Fruit fly (Drosophila melanogaster) whole organism, pupa: ENCODE results near the gene br.

Source experiments
- CG10348 ChIP-seq: fragments of 200-800 bp; sonication (Bioruptor generic); IDR thresholded peaks from 2 replicates; pipeline ENCODE4 v1.3.6; 2022; ENCODE audit warnings: missing biosample characterization, missing genetic modification characterization
- CG12605 ChIP-seq: fragments of 200-800 bp; sonication (Bioruptor generic); IDR thresholded peaks from 2 replicates; pipeline ENCODE4 v1.3.6; 2022; ENCODE audit warnings: missing biosample characterization, missing genetic modification characterization
- CG13204 ChIP-seq: fragments of 200-800 bp; sonication (Bioruptor generic); optimal IDR thresholded peaks from 2 replicates; lab custom pipeline; 2018; ENCODE audit warnings: missing biosample characterization, mild to moderate bottlenecking, missing genetic modification characterization, moderate library complexity
- CG14655 ChIP-seq: fragments of 200-800 bp; sonication (Bioruptor generic); optimal IDR thresholded peaks from 3 replicates; lab custom pipeline; 2017; ENCODE audit warnings: mild to moderate bottlenecking, missing biosample characterization, missing genetic modification reagents, missing genetic modification characterization
- CG15710 ChIP-seq: fragments of 200-800 bp; sonication (Bioruptor generic); optimal IDR thresholded peaks from 2 replicates; lab custom pipeline; 2018; ENCODE audit warnings: missing biosample characterization, mild to moderate bottlenecking, missing genetic modification characterization, moderate library complexity
- CG17806 ChIP-seq: fragments of 200-800 bp; sonication (Bioruptor generic); optimal IDR thresholded peaks from 2 replicates; lab custom pipeline; 2018; ENCODE audit warnings: missing biosample characterization, mild to moderate bottlenecking, missing genetic modification characterization, moderate library complexity
- CG32121 ChIP-seq: fragments of 200-800 bp; sonication (Bioruptor generic); IDR thresholded peaks from 2 replicates; pipeline ENCODE4 v1.3.6; 2022; ENCODE audit warnings: missing biosample characterization, missing genetic modification characterization
- CG34367 ChIP-seq: fragments of 200-800 bp; sonication (Bioruptor generic); optimal IDR thresholded peaks from 2 replicates; lab custom pipeline; 2018; ENCODE audit warnings: missing biosample characterization, mild to moderate bottlenecking, missing genetic modification characterization
- CG4496 ChIP-seq: fragments of 200-800 bp; sonication (Bioruptor generic); IDR thresholded peaks from 3 replicates; pipeline ENCODE4 v1.3.6; 2022; ENCODE audit warnings: missing biosample characterization, missing genetic modification characterization
- CG8159 ChIP-seq: fragments of 200-800 bp; sonication (Bioruptor generic); optimal IDR thresholded peaks from 3 replicates; lab custom pipeline; 2018; ENCODE audit warnings: missing biosample characterization, mild to moderate bottlenecking, missing genetic modification characterization, moderate library complexity
- CG8301 ChIP-seq: fragments of 200-800 bp; sonication (Bioruptor generic); optimal IDR thresholded peaks from 2 replicates; lab custom pipeline; 2018; ENCODE audit warnings: missing biosample characterization, mild to moderate bottlenecking, missing genetic modification characterization
- CG9948 ChIP-seq: fragments of 200-800 bp; sonication (Bioruptor generic); optimal IDR thresholded peaks from 2 replicates; lab custom pipeline; 2018; ENCODE audit warnings: missing biosample characterization, mild to moderate bottlenecking, missing genetic modification characterization, moderate library complexity
- D1 ChIP-seq: fragments of 200-800 bp; sonication (Bioruptor generic); optimal IDR thresholded peaks from 2 replicates; lab custom pipeline; 2018; ENCODE audit warnings: missing biosample characterization, mild to moderate bottlenecking, missing genetic modification characterization, moderate library complexity
- EcR ChIP-seq: fragments of 200-800 bp; sonication (Bioruptor generic); optimal IDR thresholded peaks from 3 replicates; lab custom pipeline; 2019; ENCODE audit warnings: missing biosample characterization, missing genetic modification characterization, mild to moderate bottlenecking, moderate library complexity, missing genetic modification reagents
- Ets98B ChIP-seq: fragments of 200-800 bp; sonication (Bioruptor generic); IDR thresholded peaks from 2 replicates; pipeline ENCODE4 v1.3.6; 2022; ENCODE audit warnings: missing biosample characterization, missing genetic modification characterization
- Pif1A ChIP-seq: fragments of 200-800 bp; sonication (Bioruptor generic); optimal IDR thresholded peaks from 3 replicates; lab custom pipeline; 2016; ENCODE audit warnings: missing biosample characterization, missing genetic modification characterization
- Pif1B ChIP-seq: fragments of 200-800 bp; sonication (Bioruptor generic); optimal IDR thresholded peaks from 3 replicates; lab custom pipeline; 2016; ENCODE audit warnings: missing biosample characterization, missing genetic modification characterization
- Snoo ChIP-seq: fragments of 200-800 bp; sonication (Bioruptor generic); optimal IDR thresholded peaks from 3 replicates; lab custom pipeline; 2017; ENCODE audit warnings: missing biosample characterization, mild to moderate bottlenecking, missing genetic modification characterization, inconsistent platforms
- fd96Ca ChIP-seq: fragments of 200-800 bp; sonication (Bioruptor generic); IDR thresholded peaks from 3 replicates; pipeline ENCODE4 v1.3.6; 2022; ENCODE audit warnings: missing biosample characterization, missing genetic modification characterization
- gl ChIP-seq: fragments of 200-800 bp; sonication (Bioruptor generic); optimal IDR thresholded peaks from 2 replicates; lab custom pipeline; 2018; ENCODE audit warnings: missing biosample characterization, mild to moderate bottlenecking, missing genetic modification characterization
- rn ChIP-seq: fragments of 200-800 bp; sonication (Bioruptor generic); IDR thresholded peaks from 2 replicates; pipeline ENCODE4 v1.3.6; 2022; ENCODE audit warnings: missing biosample characterization, missing genetic modification characterization

Gene br

dm6 chrX:1686305-1686704 lies 111.4 kb downstream of the br start, which contains the start of gene b6:
b6 (plus strand) TSS chrX:1686624.
- TF ChIP-seq CG34367: no peak
- TF ChIP-seq EcR (GFP tag; lab: Kevin White, UChicago): no peak
- no peak for TF ChIP-seq Ets98B (GFP tag; lab: Robert Waterston, UW)
- no peak for TF ChIP-seq D1 (tag; lab: Kevin White, UChicago)
- no peak for TF ChIP-seq CG8159 (tag; lab: Kevin White, UChicago)
- TF ChIP-seq rn (GFP tag; lab: Robert Waterston, UW): no peak
- no peak for TF ChIP-seq CG13204 (GFP tag; lab: Kevin White, UChicago)
- no peak for TF ChIP-seq gl (tag; lab: Kevin White, UChicago)
- TF ChIP-seq CG15710 (tag; lab: Kevin White, UChicago): no peak
- no peak for TF ChIP-seq CG14655
- TF ChIP-seq CG10348: no peak
- no peak for TF ChIP-seq Pif1B
- TF ChIP-seq CG12605 (GFP tag; lab: Robert Waterston, UW): no peak
- no peak for TF ChIP-seq CG8301 (tag; lab: Kevin White, UChicago)
- TF ChIP-seq CG32121 (GFP tag; lab: Robert Waterston, UW): no peak
- TF ChIP-seq Pif1A: no peak
- no peak for TF ChIP-seq CG9948

- TF ChIP-seq CG34367: no peak
- no peak for TF ChIP-seq CG10348
- TF ChIP-seq fd96Ca (GFP tag; lab: Robert Waterston, UW): no peak
- TF ChIP-seq Snoo: no peak
- TF ChIP-seq CG9948: no peak
- no peak for TF ChIP-seq Pif1A
- TF ChIP-seq CG4496 (GFP tag; lab: Robert Waterston, UW): no peak
- no peak for TF ChIP-seq CG32121 (GFP tag; lab: Robert Waterston, UW)
- no peak for TF ChIP-seq rn (GFP tag; lab: Robert Waterston, UW)
- no peak for TF ChIP-seq EcR (GFP tag; lab: Kevin White, UChicago)
- TF ChIP-seq D1 (tag; lab: Kevin White, UChicago): no peak
- no peak for TF ChIP-seq CG8159 (tag; lab: Kevin White, UChicago)
- no peak for TF ChIP-seq CG12605 (GFP tag; lab: Robert Waterston, UW)
- TF ChIP-seq CG17806: no peak
These were observed 116.5 kb downstream of the br start for dm6 chrX:1691475-1691874.

dm6 chrX:1692553-1692952 lies 117.6 kb downstream of the br start, which contains the start of gene CG32809:
CG32809 (minus strand) TSS chrX:1692768.
- no peak for TF ChIP-seq CG13204 (GFP tag; lab: Kevin White, UChicago)
- no peak for TF ChIP-seq EcR (GFP tag; lab: Kevin White, UChicago)
- TF ChIP-seq CG17806: no peak
- TF ChIP-seq CG10348: no peak
- TF ChIP-seq CG12605 (GFP tag; lab: Robert Waterston, UW): no peak
- no peak for TF ChIP-seq CG14655
- TF ChIP-seq CG8301 (tag; lab: Kevin White, UChicago): no peak
- TF ChIP-seq Pif1B: no peak
- TF ChIP-seq gl (tag; lab: Kevin White, UChicago): no peak
- TF ChIP-seq Snoo: no peak
- no peak for TF ChIP-seq CG8159 (tag; lab: Kevin White, UChicago)
- no peak for TF ChIP-seq CG15710 (tag; lab: Kevin White, UChicago)
- no peak for TF ChIP-seq fd96Ca (GFP tag; lab: Robert Waterston, UW)
- TF ChIP-seq CG34367: no peak
- TF ChIP-seq CG9948: no peak
- no peak for TF ChIP-seq rn (GFP tag; lab: Robert Waterston, UW)
- TF ChIP-seq CG4496 (GFP tag; lab: Robert Waterston, UW): no peak
- TF ChIP-seq CG32121 (GFP tag; lab: Robert Waterston, UW): no peak
- no peak for TF ChIP-seq Ets98B (GFP tag; lab: Robert Waterston, UW)
- TF ChIP-seq Pif1A: no peak

dm6 chrX:1695529-1696410 lies 120.8 kb downstream of the br start, which contains the start of gene a6:
a6 (minus strand) TSS chrX:1695889.
- TF ChIP-seq fd96Ca (GFP tag; lab: Robert Waterston, UW) (peak; percentile 15; the same call in 1 of the 3 replicates), CG17806 (no peak)

dm6 chrX:1705929-1706328 lies 131.0 kb downstream of the br start:
- TF ChIP-seq CG4496 (GFP tag; lab: Robert Waterston, UW) (no peak), CG34367 (peak; percentile 5), Pif1B (no peak), Pif1A (peak; percentile 6), CG14655 (no peak), rn (GFP tag; lab: Robert Waterston, UW) (no peak), CG8301 (tag; lab: Kevin White, UChicago) (no peak), fd96Ca (GFP tag; lab: Robert Waterston, UW) (no peak), CG17806 (peak; percentile 35), D1 (tag; lab: Kevin White, UChicago) (no peak), EcR (GFP tag; lab: Kevin White, UChicago) (no peak), Ets98B (GFP tag; lab: Robert Waterston, UW) (no peak), Snoo (no peak), CG15710 (tag; lab: Kevin White, UChicago) (peak; percentile 26), gl (tag; lab: Kevin White, UChicago) (no peak), CG8159 (tag; lab: Kevin White, UChicago) (peak; percentile 57), CG13204 (GFP tag; lab: Kevin White, UChicago) (no peak), CG12605 (GFP tag; lab: Robert Waterston, UW) (no peak), CG10348 (no peak), CG32121 (GFP tag; lab: Robert Waterston, UW) (no peak), CG9948 (peak; percentile 22)
